Worm (Caenorhabditis elegans) whole organism, mixed stage, embryonic: ENCODE data around the gene C07H6.2.

Source experiments
- elt-1 ChIP-seq: sonication (generic microtip); optimal IDR thresholded peaks from 2 replicates; lab custom pipeline; 2017; ENCODE audit warnings: missing genetic modification characterization, mild to moderate bottlenecking, missing compliant biosample characterization, antibody characterized with exemption, moderate library complexity, borderline replicate concordance; ENCODE audit not compliant: insufficient read depth
- elt-3 ChIP-seq: fragments of 150-350 bp; optimal IDR thresholded peaks from 2 replicates; lab custom pipeline; 2014; ENCODE audit warnings: missing biosample characterization, missing genetic modification characterization
- lin-13 ChIP-seq: fragments of 150-350 bp; optimal IDR thresholded peaks from 2 replicates; lab custom pipeline; 2014; ENCODE audit warnings: missing biosample characterization, missing genetic modification characterization
- nhr-12 ChIP-seq: fragments of 150-350 bp; optimal IDR thresholded peaks from 2 replicates; lab custom pipeline; 2014; ENCODE audit warnings: missing biosample characterization, missing genetic modification characterization
- sptf-1 ChIP-seq: sonication (generic microtip); optimal IDR thresholded peaks from 2 replicates; lab custom pipeline; 2017; ENCODE audit warnings: mild to moderate bottlenecking, missing genetic modification characterization, moderate library complexity, missing compliant biosample characterization
- unc-120 ChIP-seq: sonication (generic microtip); optimal IDR thresholded peaks from 2 replicates; lab custom pipeline; 2017; ENCODE audit warnings: missing genetic modification characterization, missing compliant biosample characterization; ENCODE audit not compliant: poor library complexity, severe bottlenecking
- unc-39 ChIP-seq: fragments of 150-350 bp; optimal IDR thresholded peaks from 2 replicates; lab custom pipeline; 2014; ENCODE audit warnings: missing biosample characterization, missing genetic modification characterization
- unc-62 ChIP-seq: fragments of 150-350 bp; optimal IDR thresholded peaks from 2 replicates; lab custom pipeline; 2014; ENCODE audit warnings: missing biosample characterization, missing genetic modification reagents, missing genetic modification characterization
- ztf-11 ChIP-seq: fragments of 150-350 bp; optimal IDR thresholded peaks from 2 replicates; lab custom pipeline; 2014; ENCODE audit warnings: missing biosample characterization, missing genetic modification characterization

DNA sequence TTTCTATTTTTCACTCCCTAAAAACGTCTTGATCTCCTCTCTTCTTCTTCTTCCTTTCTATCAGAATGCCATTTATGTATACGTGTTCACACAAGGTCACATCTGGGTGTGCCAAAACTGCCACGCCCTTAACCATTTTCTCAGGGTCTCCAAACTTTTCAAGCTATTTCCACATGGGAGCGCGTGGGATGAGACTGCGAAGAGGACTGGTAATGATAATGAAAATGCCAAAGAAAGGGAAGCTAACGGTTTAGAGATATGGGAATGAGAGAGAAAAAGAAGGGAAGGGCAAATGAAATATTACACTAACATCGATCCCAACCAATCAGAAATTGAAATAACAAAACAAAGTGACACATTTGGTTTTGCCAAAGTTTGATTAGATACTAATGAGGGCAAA, 32.5 kb upstream of the C07H6.2 start:
- TF ChIP-seq unc-62 (GFP tag; lab: Kevin White, UChicago) (no peak), elt-1 (no peak), lin-13 (tag; lab: Kevin White, UChicago) (no peak), ztf-11 (tag; lab: Kevin White, UChicago) (no peak), nhr-12 (tag; lab: Kevin White, UChicago) (no peak), sptf-1 (tag; lab: Kevin White, UChicago) (no peak), unc-120 (tag; lab: Kevin White, UChicago) (no peak), elt-3 (tag; lab: Kevin White, UChicago) (no peak), unc-39 (tag; lab: Kevin White, UChicago) (no peak)
